Worm (Caenorhabditis elegans) whole organism, L3 larva: ENCODE measurements around the gene ZK662.2.

Experiments
- ZK546.5 ChIP-seq: sonication (generic microtip); optimal IDR thresholded peaks from 2 replicates; lab custom pipeline; 2017; ENCODE audit warnings: missing biosample characterization, missing genetic modification characterization
- ceh-28 ChIP-seq: fragments of 150-350 bp; optimal IDR thresholded peaks from 2 replicates; lab custom pipeline; 2014; ENCODE audit warnings: missing biosample characterization, missing genetic modification reagents, missing genetic modification characterization
- ceh-82 ChIP-seq: fragments of 150-350 bp; optimal IDR thresholded peaks from 2 replicates; lab custom pipeline; 2014; ENCODE audit warnings: missing biosample characterization, missing genetic modification characterization
- ceh-9 ChIP-seq: sonication (generic microtip); optimal IDR thresholded peaks from 2 replicates; lab custom pipeline; 2018; ENCODE audit warnings: missing biosample characterization, missing genetic modification characterization
- egl-27 ChIP-seq: sonication (generic microtip); optimal IDR thresholded peaks from 4 replicates; lab custom pipeline; 2017; ENCODE audit warnings: missing biosample characterization, missing genetic modification reagents, missing genetic modification characterization
- fkh-10 ChIP-seq: sonication (generic microtip); optimal IDR thresholded peaks from 2 replicates; lab custom pipeline; 2017; ENCODE audit warnings: missing biosample characterization, missing genetic modification reagents, missing genetic modification characterization
- jun-1 ChIP-seq: fragments of 150-350 bp; optimal IDR thresholded peaks from 2 replicates; lab custom pipeline; 2014; ENCODE audit warnings: missing biosample characterization, missing genetic modification reagents, missing genetic modification characterization
- lin-15B ChIP-seq: fragments of 150-350 bp; optimal IDR thresholded peaks from 2 replicates; lab custom pipeline; 2014; ENCODE audit warnings: missing biosample characterization, missing genetic modification characterization
- lsy-12 ChIP-seq: sonication (generic microtip); optimal IDR thresholded peaks from 2 replicates; lab custom pipeline; 2016; ENCODE audit warnings: mild to moderate bottlenecking, missing genetic modification characterization, missing compliant biosample characterization
- mml-1 ChIP-seq: fragments of 150-350 bp; sonication (generic microtip); optimal IDR thresholded peaks from 3 replicates; lab custom pipeline; 2014; ENCODE audit warnings: missing biosample characterization, missing genetic modification characterization
- nfya-1 ChIP-seq: sonication (generic microtip); optimal IDR thresholded peaks from 2 replicates; lab custom pipeline; 2017; ENCODE audit warnings: missing genetic modification characterization, mild to moderate bottlenecking, missing compliant biosample characterization, antibody characterized with exemption, moderate library complexity; ENCODE audit not compliant: insufficient read depth
- nhr-25 ChIP-seq: sonication (generic microtip); optimal IDR thresholded peaks from 2 replicates; lab custom pipeline; 2017; ENCODE audit warnings: missing biosample characterization, missing genetic modification characterization
- nhr-76 ChIP-seq: fragments of 150-350 bp; sonication (generic microtip); optimal IDR thresholded peaks from 5 replicates; lab custom pipeline; 2014; ENCODE audit warnings: missing biosample characterization, missing genetic modification characterization
- pha-4 ChIP-seq: fragments of 150-350 bp; optimal IDR thresholded peaks from 2 replicates; lab custom pipeline; 2014; ENCODE audit warnings: missing biosample characterization, missing genetic modification reagents, missing genetic modification characterization
- snpc-4 ChIP-seq: fragments of 150-350 bp; optimal IDR thresholded peaks from 2 replicates; lab custom pipeline; 2014; ENCODE audit warnings: missing biosample characterization, missing genetic modification characterization
- tbx-2 ChIP-seq: sonication (generic microtip); optimal IDR thresholded peaks from 2 replicates; lab custom pipeline; 2016; ENCODE audit warnings: mild to moderate bottlenecking, missing genetic modification characterization, missing compliant biosample characterization
- unc-62 ChIP-seq: fragments of 150-350 bp; sonication (generic microtip); optimal IDR thresholded peaks from 4 replicates; lab custom pipeline; 2014; ENCODE audit warnings: missing biosample characterization, missing genetic modification reagents, missing genetic modification characterization
- zag-1 ChIP-seq: fragments of 150-350 bp; optimal IDR thresholded peaks from 2 replicates; lab custom pipeline; 2014; ENCODE audit warnings: missing biosample characterization, missing genetic modification characterization
- ztf-11 ChIP-seq: fragments of 150-350 bp; optimal IDR thresholded peaks from 2 replicates; lab custom pipeline; 2014; ENCODE audit warnings: missing biosample characterization, missing genetic modification characterization

Gene ZK662.2

DNA sequence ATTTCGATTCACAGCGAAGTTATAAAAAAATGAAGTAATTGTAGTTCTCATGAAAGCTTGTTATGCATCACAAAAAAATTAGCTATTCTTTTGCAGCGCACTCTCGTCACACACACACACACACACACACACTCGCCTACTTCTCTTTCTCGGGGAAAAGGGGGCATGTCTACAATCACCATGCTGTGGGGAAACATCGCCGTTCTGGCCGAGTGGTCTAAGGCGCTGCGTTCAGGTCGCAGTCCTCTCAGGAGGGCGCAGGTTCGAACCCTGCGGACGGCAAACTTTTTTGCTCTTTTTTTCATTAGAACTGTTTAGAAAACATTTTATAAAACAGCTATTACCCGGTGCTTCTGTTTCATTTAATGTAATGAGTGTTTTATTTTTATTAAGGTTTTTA, 45.4 kb downstream of the ZK662.2 start (continued):
- TF ChIP-seq ceh-9 (tag; lab: Kevin White, UChicago) (no peak), unc-62 (GFP tag; lab: Kevin White, UChicago) (no peak), jun-1 (tag; lab: Kevin White, UChicago) (peak; percentile 40), lsy-12 (tag; lab: Kevin White, UChicago) (peak; percentile 20), ceh-82 (tag; lab: Kevin White, UChicago) (peak; percentile 67), fkh-10 (GFP tag; lab: Kevin White, UChicago) (no peak)

DNA sequence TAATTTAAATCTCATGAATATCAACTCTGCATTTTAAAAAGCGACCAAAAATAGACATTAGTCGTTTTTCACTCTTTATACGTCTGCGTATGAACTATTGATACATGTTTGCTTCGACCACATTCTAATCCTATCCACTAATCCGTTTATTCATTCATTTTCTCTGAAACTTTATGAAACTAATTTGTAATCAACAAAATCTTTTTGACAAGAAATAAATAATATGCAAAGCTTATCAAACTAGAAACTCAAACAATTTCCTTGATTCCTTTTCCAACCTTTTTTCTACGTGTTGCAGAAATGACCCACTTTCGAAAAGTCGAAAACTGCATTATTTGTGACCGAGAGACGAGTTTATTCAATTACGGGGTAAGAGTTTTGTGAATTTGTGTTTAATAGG, 45.8 kb downstream of the ZK662.2 start, which contains the start of gene nhr-255:
Gene nhr-255 (plus strand): TSS at position 301 of the 400 bp plus-strand sequence.
- TF ChIP-seq zag-1 (tag; lab: Kevin White, UChicago): no peak
- TF ChIP-seq ztf-11 (tag; lab: Kevin White, UChicago): no peak
- no peak for TF ChIP-seq nhr-25
- no peak for TF ChIP-seq pha-4 (tag; lab: Kevin White, UChicago)
- no peak for TF ChIP-seq nfya-1 (tag; lab: Kevin White, UChicago)
- TF ChIP-seq ceh-82 (tag; lab: Kevin White, UChicago): no peak

DNA sequence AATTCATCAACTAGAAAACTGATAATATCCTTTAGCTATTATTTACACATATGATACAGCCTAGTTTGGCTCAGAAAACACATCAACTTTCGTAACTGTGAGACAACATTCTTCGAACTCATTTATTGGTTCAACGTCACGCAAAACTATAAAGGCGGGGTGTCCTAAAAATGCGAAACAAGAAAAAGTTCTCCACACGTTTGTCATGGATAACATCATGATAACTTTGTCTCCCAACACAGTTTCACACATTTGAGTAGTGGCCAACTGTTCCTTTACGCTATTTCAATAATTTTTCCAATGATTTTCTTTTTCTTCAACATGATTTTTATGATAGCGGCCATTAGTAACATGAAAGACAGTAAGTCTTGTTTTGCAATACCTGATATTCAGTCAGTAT, 50.2 kb downstream of the ZK662.2 start, which contains the start of gene srxa-9:
Gene srxa-9 (plus strand): TSS at position 301 of the 400 bp plus-strand sequence.
- TF ChIP-seq tbx-2 (no peak), lin-15B (tag; lab: Kevin White, UChicago) (no peak), snpc-4 (no peak), ceh-28 (tag; lab: Kevin White, UChicago) (no peak), egl-27 (tag; lab: Kevin White, UChicago) (no peak), mml-1 (no peak), ZK546.5 (tag; lab: Kevin White, UChicago) (no peak), nhr-76 (no peak)
